Worm (Caenorhabditis elegans): ENCODE results near the gene grl-19.

ce11 chrIV:255379-255857 is 3.1 kb upstream of the grl-19 start, which contains the start of gene rcat-1:
- TF ChIP-seq ama-1 (optimal IDR thresholded peaks at IDR 0.05) (peak; percentile 42), ceh-62 (tag; optimal IDR thresholded peaks at IDR 0.05) (no peak), fos-1 (tag; optimal IDR thresholded peaks at IDR 0.05) (no peak), unc-130 (GFP tag; optimal IDR thresholded peaks at IDR 0.05) (no peak), tra-1 (GFP tag; IDR thresholded peaks at IDR 0.05) (no peak), pha-4 (GFP tag; IDR thresholded peaks at IDR 0.05) (no peak), pha-4 (tag; optimal IDR thresholded peaks at IDR 0.05) (no peak), rbr-2 (tag; optimal IDR thresholded peaks at IDR 0.05) (peak; percentile 47), ztf-11 (tag; optimal IDR thresholded peaks at IDR 0.05) (no peak), pqm-1 (tag; optimal IDR thresholded peaks at IDR 0.05) (no peak)
